Worm (Caenorhabditis elegans) whole organism, early embryonic: Measurements from ENCODE around the gene W02B12.13.
"Not testable (repeated sequence)": the region's sequence is repeated elsewhere in the genome, so short reads cannot be mapped to it uniquely, and the experiment has no call there.

Experiments used
- B0310.2 ChIP-seq: sonication (generic microtip); optimal IDR thresholded peaks from 2 replicates; lab custom pipeline; 2016; ENCODE audit warnings: mild to moderate bottlenecking, missing genetic modification characterization, missing compliant biosample characterization
- F13C5.2 ChIP-seq: sonication (generic microtip); optimal IDR thresholded peaks from 2 replicates; lab custom pipeline; 2017; ENCODE audit warnings: mild to moderate bottlenecking, missing genetic modification characterization, inconsistent platforms, missing compliant biosample characterization
- aly-1 ChIP-seq: sonication (generic microtip); optimal IDR thresholded peaks from 2 replicates; lab custom pipeline; 2016; ENCODE audit warnings: missing genetic modification characterization, missing compliant biosample characterization
- ama-1 ChIP-seq: fragments of 150-350 bp; optimal IDR thresholded peaks from 2 replicates; lab custom pipeline; 2014
- ceh-13 ChIP-seq: fragments of 200-800 bp; sonication (Bioruptor generic); optimal IDR thresholded peaks from 2 replicates; lab custom pipeline; 2018; ENCODE audit warnings: mild to moderate bottlenecking, missing genetic modification characterization, missing compliant biosample characterization
- ceh-36 ChIP-seq: sonication (generic microtip); optimal IDR thresholded peaks from 2 replicates; lab custom pipeline; 2016; ENCODE audit warnings: missing genetic modification characterization, inconsistent platforms, missing compliant biosample characterization
- ets-7 ChIP-seq: sonication (generic microtip); optimal IDR thresholded peaks from 2 replicates; lab custom pipeline; 2016; ENCODE audit warnings: missing genotype, missing genetic modification characterization, missing compliant biosample characterization
- flt-1 ChIP-seq: fragments of 200-800 bp; sonication (Bioruptor generic); IDR thresholded peaks from 2 replicates; pipeline ENCODE4 v1.3.6; 2022; ENCODE audit warnings: missing genetic modification characterization, missing compliant biosample characterization
- hmbx-1 ChIP-seq: sonication (generic microtip); optimal IDR thresholded peaks from 2 replicates; lab custom pipeline; 2016; ENCODE audit warnings: mild to moderate bottlenecking, missing genetic modification characterization, missing compliant biosample characterization
- hmg-4 ChIP-seq: fragments of 200-800 bp; sonication (Bioruptor generic); optimal IDR thresholded peaks from 2 replicates; lab custom pipeline; 2018; ENCODE audit warnings: mild to moderate bottlenecking, missing genetic modification characterization, missing compliant biosample characterization
- hnd-1 ChIP-seq: sonication (generic microtip); optimal IDR thresholded peaks from 2 replicates; lab custom pipeline; 2016; ENCODE audit warnings: missing genetic modification characterization, missing compliant biosample characterization
- pes-1 ChIP-seq: fragments of 200-800 bp; sonication (Bioruptor generic); IDR thresholded peaks from 2 replicates; pipeline ENCODE4 v1.3.6; 2022; ENCODE audit warnings: missing genetic modification reagents, missing genetic modification characterization, missing compliant biosample characterization
- scrt-1 ChIP-seq: fragments of 200-800 bp; sonication (Bioruptor generic); IDR thresholded peaks from 2 replicates; pipeline ENCODE4 v1.3.6; 2022; ENCODE audit warnings: missing genetic modification characterization, missing compliant biosample characterization
- sea-1 ChIP-seq: fragments of 200-800 bp; sonication (Bioruptor generic); conservative IDR thresholded peaks from 2 replicates; pipeline ENCODE4 v1.3.6; 2022; ENCODE audit warnings: missing genetic modification characterization, missing compliant biosample characterization
- tbx-11 ChIP-seq: fragments of 200-800 bp; sonication (Bioruptor generic); IDR thresholded peaks from 2 replicates; pipeline ENCODE4 v1.3.6; 2022; ENCODE audit warnings: missing genetic modification characterization, missing compliant biosample characterization
- tbx-37 ChIP-seq: fragments of 200-800 bp; sonication (Bioruptor generic); conservative IDR thresholded peaks from 2 replicates; pipeline ENCODE4 v1.3.6; 2022; ENCODE audit warnings: missing genetic modification reagents, missing genetic modification characterization, missing compliant biosample characterization
- tra-4 ChIP-seq: sonication (generic microtip); optimal IDR thresholded peaks from 2 replicates; lab custom pipeline; 2017; ENCODE audit warnings: missing genetic modification characterization, missing compliant biosample characterization

The W02B12.13 gene

ce11 chrII:11440265-11440664 is 4.8 kb upstream of the W02B12.13 start, which contains the start of gene VW02B12L.2:
TSS of gene VW02B12L.2 (minus strand) at chrII:11440329.
- TF ChIP-seq hmg-4 (peak; percentile 21), hnd-1 (tag; lab: Kevin White, UChicago) (no peak)

DNA sequence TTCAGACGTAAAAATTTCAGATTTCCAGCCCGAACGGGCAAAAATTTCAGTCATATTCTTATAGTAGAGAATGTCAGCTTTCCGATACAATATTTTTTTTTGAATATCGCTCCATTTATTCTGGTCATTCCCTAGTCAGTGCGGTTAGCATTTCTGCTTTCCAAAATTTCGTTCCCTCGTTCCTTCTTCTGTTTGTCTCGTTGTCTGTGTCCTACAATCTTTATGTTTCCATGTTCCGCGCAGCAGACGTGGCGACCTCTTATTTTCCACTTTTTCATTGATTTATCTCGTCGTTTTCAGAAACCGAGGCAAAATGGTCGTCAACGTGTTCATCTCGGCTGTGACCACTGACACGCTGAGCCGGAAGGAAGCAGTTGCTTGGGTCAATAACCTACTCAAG is 2.6 kb upstream of the W02B12.13 start, which contains the start of gene ebp-2:
Gene ebp-2 (plus strand): TSS at position 301 of the 400 bp plus-strand sequence.
- TF ChIP-seq ama-1, F13C5.2, hmg-4: not testable (repeated sequence)

ce11 chrII:11443128-11443527 is 1.9 kb upstream of the W02B12.13 start:
- TF ChIP-seq hmbx-1 (no peak), flt-1 (GFP tag; lab: Robert Waterston, UW) (no peak), pes-1 (no peak), F13C5.2 (no peak), hmg-4 (no peak), ceh-36 (no peak), tra-4 (tag; lab: Kevin White, UChicago) (no peak), ceh-13 (GFP tag; lab: Kevin White, UChicago) (no peak), tbx-37 (GFP tag; lab: Robert Waterston, UW) (no peak)

ce11 chrII:11443862-11444261 is 1.2 kb upstream of the W02B12.13 start, which contains the start of gene adbp-1:
TSS of gene adbp-1 (plus strand) at chrII:11444162.
- TF ChIP-seq tra-4 (tag; lab: Kevin White, UChicago) (no peak), ceh-36 (no peak), scrt-1 (GFP tag; lab: Robert Waterston, UW) (no peak), ama-1 (no peak), aly-1 (tag; lab: Kevin White, UChicago) (no peak), sea-1 (GFP tag; lab: Robert Waterston, UW) (no peak), hmbx-1 (no peak), hnd-1 (tag; lab: Kevin White, UChicago) (no peak), F13C5.2 (no peak), flt-1 (GFP tag; lab: Robert Waterston, UW) (no peak), tbx-37 (GFP tag; lab: Robert Waterston, UW) (no peak), hmg-4 (no peak), tbx-11 (GFP tag; lab: Robert Waterston, UW) (no peak), pes-1 (no peak), ets-7 (tag; lab: Kevin White, UChicago) (no peak)

DNA sequence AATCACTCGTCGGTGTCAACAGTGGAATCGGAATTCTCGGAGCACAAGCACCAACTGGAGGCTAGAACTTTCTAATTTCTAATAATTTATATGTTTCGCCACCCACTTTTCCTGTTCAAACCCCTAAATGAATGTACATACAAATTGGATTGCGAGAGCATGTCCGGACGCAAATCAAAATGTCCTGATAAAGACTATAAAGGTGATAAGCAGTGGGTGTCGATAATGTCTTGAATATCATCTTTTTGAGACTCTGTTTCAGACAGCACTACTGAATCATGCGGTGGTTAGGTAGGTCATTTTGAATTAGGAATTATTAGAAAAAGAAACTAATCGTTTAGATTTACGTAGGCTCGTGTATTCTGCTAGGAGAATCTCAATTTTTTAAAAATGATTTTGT is 3.7 kb downstream of the W02B12.13 start, which contains the start of gene W02B12.1:
Gene W02B12.1 (plus strand): TSS at position 269 of the 400 bp plus-strand sequence.
- TF ChIP-seq tra-4 (tag; lab: Kevin White, UChicago) (no peak), F13C5.2 (no peak), pes-1 (no peak), ama-1 (no peak), tbx-11 (GFP tag; lab: Robert Waterston, UW) (no peak), B0310.2 (no peak), ceh-36 (no peak), ceh-13 (GFP tag; lab: Kevin White, UChicago) (no peak), scrt-1 (GFP tag; lab: Robert Waterston, UW) (no peak), hnd-1 (tag; lab: Kevin White, UChicago) (no peak), tbx-37 (GFP tag; lab: Robert Waterston, UW) (no peak), sea-1 (GFP tag; lab: Robert Waterston, UW) (no peak), aly-1 (tag; lab: Kevin White, UChicago) (no peak)

- TF ChIP-seq hmg-4 (no peak), ceh-36 (no peak), hnd-1 (tag; lab: Kevin White, UChicago) (no peak), tbx-37 (GFP tag; lab: Robert Waterston, UW) (no peak), ceh-13 (GFP tag; lab: Kevin White, UChicago) (no peak), sea-1 (GFP tag; lab: Robert Waterston, UW) (no peak), aly-1 (tag; lab: Kevin White, UChicago) (no peak), F13C5.2 (no peak), ets-7 (tag; lab: Kevin White, UChicago) (no peak), pes-1 (no peak), tbx-11 (GFP tag; lab: Robert Waterston, UW) (no peak), flt-1 (GFP tag; lab: Robert Waterston, UW) (no peak), hmbx-1 (no peak), B0310.2 (no peak), ama-1 (no peak), tra-4 (tag; lab: Kevin White, UChicago) (no peak)
These were observed 5.8 kb downstream of the W02B12.13 start for ce11 chrII:11450882-11451281.

DNA sequence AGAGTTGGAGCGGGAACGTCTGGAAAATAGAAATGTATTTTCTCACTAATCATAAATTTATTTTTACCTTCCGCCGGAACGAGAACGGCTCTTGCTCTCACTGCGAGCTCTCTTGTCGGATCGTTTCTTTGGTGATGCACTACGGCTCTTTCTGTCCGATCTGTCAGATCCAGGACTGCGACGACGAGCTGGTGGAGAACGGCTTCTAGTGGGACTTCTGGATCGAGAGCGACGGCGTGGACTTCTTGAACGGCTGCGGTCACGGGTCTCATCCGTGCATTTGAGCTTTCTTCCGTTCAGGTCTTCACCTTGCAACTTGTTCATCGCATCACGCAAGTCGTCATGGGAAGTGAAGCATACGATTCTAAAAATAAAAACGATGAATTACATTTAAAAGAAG is 6.7 kb downstream of the W02B12.13 start:
- TF ChIP-seq pes-1 (no peak), ceh-13 (GFP tag; lab: Kevin White, UChicago) (no peak), ceh-36 (no peak), ama-1 (no peak), tbx-11 (GFP tag; lab: Robert Waterston, UW) (no peak), tbx-37 (GFP tag; lab: Robert Waterston, UW) (no peak), scrt-1 (GFP tag; lab: Robert Waterston, UW) (no peak), aly-1 (tag; lab: Kevin White, UChicago) (no peak), B0310.2 (no peak), hmbx-1 (no peak), ets-7 (tag; lab: Kevin White, UChicago) (no peak), hmg-4 (no peak), sea-1 (GFP tag; lab: Robert Waterston, UW) (no peak), F13C5.2 (no peak), hnd-1 (tag; lab: Kevin White, UChicago) (no peak)

DNA sequence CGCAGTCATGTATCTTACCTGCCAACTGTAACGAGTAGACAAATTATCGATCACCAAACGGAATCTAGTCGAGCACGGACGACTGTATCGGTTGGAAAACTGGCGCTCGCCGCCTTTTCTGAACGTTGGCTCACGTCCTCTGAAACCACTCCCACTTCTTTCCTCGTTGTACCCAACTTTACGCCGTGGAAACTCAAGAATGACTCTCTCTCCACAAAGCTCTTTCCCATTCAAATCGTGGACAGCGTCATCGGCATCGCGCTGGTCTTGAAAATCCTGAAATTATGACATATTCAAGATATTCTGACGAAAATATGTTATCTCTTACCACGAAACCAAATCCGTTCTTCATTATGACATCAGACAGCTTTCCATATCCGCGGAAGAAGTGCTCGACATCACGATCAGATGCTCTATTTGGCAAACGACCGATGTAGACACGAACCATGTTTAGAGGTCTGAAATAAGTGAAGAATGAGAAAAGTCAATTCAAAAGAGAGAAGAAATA is 7.5 kb downstream of the W02B12.13 start, which contains the start of gene rsp-2:
Gene rsp-2 (minus strand): TSS at position 458 of the 508 bp plus-strand sequence.
- TF ChIP-seq hmbx-1 (no peak), F13C5.2 (no peak), ceh-13 (GFP tag; lab: Kevin White, UChicago) (no peak), B0310.2 (no peak), aly-1 (tag; lab: Kevin White, UChicago) (no peak), hmg-4 (no peak), hnd-1 (tag; lab: Kevin White, UChicago) (no peak), ceh-36 (no peak), ama-1 (no peak), tbx-11 (GFP tag; lab: Robert Waterston, UW) (no peak), ets-7 (tag; lab: Kevin White, UChicago) (no peak), flt-1 (GFP tag; lab: Robert Waterston, UW) (no peak), scrt-1 (GFP tag; lab: Robert Waterston, UW) (no peak), sea-1 (GFP tag; lab: Robert Waterston, UW) (no peak), pes-1 (no peak), tbx-37 (GFP tag; lab: Robert Waterston, UW) (no peak), tra-4 (tag; lab: Kevin White, UChicago) (no peak)
